Fruit fly (Drosophila melanogaster) whole organism, embryonic: ENCODE results near the gene RSG7.

Experiments
- CG14014 ChIP-seq: fragments of 200-800 bp; sonication (Bioruptor generic); IDR thresholded peaks from 2 replicates; pipeline ENCODE4 v1.3.6; 2022; ENCODE audit warnings: missing biosample characterization, missing genetic modification characterization
- CG18476 ChIP-seq: fragments of 200-800 bp; sonication (Bioruptor generic); optimal IDR thresholded peaks from 2 replicates; lab custom pipeline; 2016; ENCODE audit warnings: missing biosample characterization, mild to moderate bottlenecking, missing genetic modification characterization
- Hr78 ChIP-seq, 2 experiments: fragments of 200-800 bp in 1 of 2; fragments of >200 bp in 1 of 2; sonication (Bioruptor generic) in 1 of 2; optimal IDR thresholded peaks; 2 replicates each; lab custom pipeline; 2017 to 2019; ENCODE audit warnings: missing biosample characterization in 2 of 2, missing genetic modification characterization in 2 of 2, mild to moderate bottlenecking in 1 of 2, moderate library complexity in 1 of 2
- Max ChIP-seq: fragments of 200-800 bp; sonication (Bioruptor generic); optimal IDR thresholded peaks from 2 replicates; lab custom pipeline; 2016; ENCODE audit warnings: missing biosample characterization, mild to moderate bottlenecking, missing genetic modification characterization
- peb ChIP-seq: fragments of 200-800 bp; sonication (Bioruptor generic); IDR thresholded peaks from 2 replicates; pipeline ENCODE4 v1.3.6; 2022; ENCODE audit warnings: missing biosample characterization, missing genetic modification characterization

- TF ChIP-seq Max (GFP tag; lab: Kevin White, UChicago) = no peak
- no peak for TF ChIP-seq CG14014 (GFP tag; lab: Robert Waterston, UW)
- TF ChIP-seq CG18476 (GFP tag; lab: Kevin White, UChicago) = no peak
- no peak for TF ChIP-seq Hr78 (GFP tag; optimal IDR thresholded peaks at IDR 0.05; lab: Kevin White, UChicago)
- TF ChIP-seq peb (GFP tag; lab: Robert Waterston, UW) = no peak
Observed at dm6 chrX:16816500-16816899, 27.7 kb downstream of the RSG7 start.
